Worm (Caenorhabditis elegans): ENCODE results near the gene R13H4.7.
A peak's percentile ranks its signal among the peaks of the same experiment; 100 is the strongest.
"Not testable (repeated sequence)": the region's sequence is repeated elsewhere in the genome, so short reads cannot be mapped to it uniquely, and the experiment has no call there.

R13H4.7 gene

DNA sequence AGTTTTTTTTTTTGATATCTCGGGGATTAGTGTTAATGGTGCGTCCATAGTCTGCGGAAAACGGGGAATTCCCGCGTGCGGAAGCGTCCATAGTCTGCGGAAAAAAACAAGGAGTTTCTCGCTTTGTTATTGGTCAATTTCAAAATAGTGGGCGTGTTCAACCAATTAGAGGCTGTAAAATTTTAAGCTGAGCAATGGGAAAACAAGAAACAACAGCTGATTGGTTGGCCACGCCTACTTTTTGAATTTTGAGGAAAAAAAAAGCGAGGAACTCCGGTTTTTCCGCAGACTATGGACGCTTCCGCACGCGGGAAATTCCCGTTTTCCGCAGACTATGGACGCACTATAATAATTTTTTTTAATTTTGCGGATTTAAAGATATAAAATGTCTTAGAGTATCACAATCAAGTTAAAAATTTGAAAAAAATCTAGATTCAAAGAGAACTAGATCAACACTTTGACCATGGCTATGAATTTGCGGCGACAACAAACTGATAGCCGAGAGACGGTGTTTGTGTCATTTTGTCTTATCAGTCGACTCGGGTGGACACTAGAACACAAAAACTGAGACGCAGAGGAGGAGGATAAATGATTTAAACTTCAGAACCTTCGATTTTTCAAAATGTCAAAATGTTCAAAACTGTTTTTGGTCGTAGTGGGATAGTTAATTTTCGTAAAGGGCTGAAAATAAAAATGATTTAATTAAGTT lies 44.8 kb downstream of the R13H4.7 start:
- TF ChIP-seq nfyb-1 (GFP tag; IDR thresholded peaks at IDR 0.05) (peak; percentile 72), K11D2.4 (GFP tag; IDR thresholded peaks at IDR 0.05) (0 out of 2 replicates have a peak, but pooled peaks have one; percentile 28), ama-1 (optimal IDR thresholded peaks at IDR 0.05) (peak; percentile 45)
- not testable (repeated sequence) for TF ChIP-seq ama-1 (GFP tag; optimal IDR thresholded peaks at IDR 0.05)

- TF ChIP-seq lin-26 (GFP tag; IDR thresholded peaks at IDR 0.05) (0 out of 2 replicates have a peak, but pooled peaks have one; percentile 34), attf-3 (GFP tag; conservative IDR thresholded peaks at IDR 0.05) (no peak), snpc-4 (GFP tag; optimal IDR thresholded peaks at IDR 0.05) (no peak), snpc-4 (tag; optimal IDR thresholded peaks at IDR 0.05) (peak in 2 of 4 experiments; percentile 2 to 28), F23B12.7 (tag; optimal IDR thresholded peaks at IDR 0.05; ENCODE audit: insufficient read depth) (peak; percentile 24), dox-1 (GFP tag; IDR thresholded peaks at IDR 0.05) (no peak), ets-4 (GFP tag; optimal IDR thresholded peaks at IDR 0.05) (peak; percentile 8), ama-1 (optimal IDR thresholded peaks at IDR 0.05) (peak; percentile 7), ama-1 (GFP tag; optimal IDR thresholded peaks at IDR 0.05) (no peak), hsf-1 (GFP tag; IDR thresholded peaks at IDR 0.05) (0 out of 2 replicates have a peak, but pooled peaks have one; percentile 4), pha-4 (tag; optimal IDR thresholded peaks at IDR 0.05) (peak; percentile 55), lag-1 (GFP tag; IDR thresholded peaks at IDR 0.05) (no peak), ztf-28 (GFP tag; IDR thresholded peaks at IDR 0.05) (no peak), attf-5 (GFP tag; optimal IDR thresholded peaks at IDR 0.05) (peak; percentile 42), nhr-80 (tag; optimal IDR thresholded peaks at IDR 0.05) (peak; percentile 32), lin-40 (tag; optimal IDR thresholded peaks at IDR 0.05) (peak; percentile 23), mcd-1 (GFP tag; IDR thresholded peaks at IDR 0.05) (no peak), tbp1 (GFP tag; optimal IDR thresholded peaks at IDR 0.05) (peak; percentile 16), somi-1 (GFP tag; optimal IDR thresholded peaks at IDR 0.05) (peak; percentile 6), ceh-40 (GFP tag; IDR thresholded peaks at IDR 0.05) (no peak), cebp-1 (GFP tag; IDR thresholded peaks at IDR 0.05) (no peak), cebp-1 (tag; optimal IDR thresholded peaks at IDR 0.05) (peak; percentile 2), attf-6 (GFP tag; IDR thresholded peaks at IDR 0.05) (no peak)
Measured at ce11 chrV:11822461-11822939, 45.5 kb downstream of the R13H4.7 start, which contains the start of gene pyc-1. pyc-1 (minus strand) TSS chrV:11822529.

DNA sequence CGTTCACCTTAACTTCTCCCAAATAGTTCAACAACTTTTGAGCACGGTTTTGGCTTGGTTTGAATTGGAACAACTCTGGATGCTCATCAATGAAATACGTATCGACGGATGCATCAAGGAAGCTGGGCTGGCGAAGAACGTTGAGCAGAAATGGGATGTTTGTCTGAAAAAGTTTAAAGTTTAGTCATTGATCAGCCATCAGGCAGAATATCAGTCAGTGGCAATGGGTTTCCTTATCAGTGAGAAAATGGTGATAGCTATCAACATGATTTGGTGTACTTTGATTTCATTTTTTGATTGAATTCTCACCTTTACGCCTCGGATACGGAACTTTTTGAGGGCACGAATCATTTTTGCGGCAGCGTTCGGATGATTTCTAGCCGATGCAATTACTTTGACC lies 47.5 kb downstream of the R13H4.7 start:
- TF ChIP-seq akir-1 (GFP tag; optimal IDR thresholded peaks at IDR 0.05): no peak
- no peak for TF ChIP-seq rcor-1 (GFP tag; IDR thresholded peaks at IDR 0.05)
- no peak for TF ChIP-seq pha-4 (tag; optimal IDR thresholded peaks at IDR 0.05)
- TF ChIP-seq die-1 (tag; optimal IDR thresholded peaks at IDR 0.05): no peak
- TF ChIP-seq cebp-1 (GFP tag; IDR thresholded peaks at IDR 0.05): no peak
- no peak for TF ChIP-seq cebp-1 (tag; optimal IDR thresholded peaks at IDR 0.05)
- TF ChIP-seq sea-2 (GFP tag; IDR thresholded peaks at IDR 0.05): no peak
- TF ChIP-seq Y53G8AR.9 (GFP tag; conservative IDR thresholded peaks at IDR 0.05): 0 out of 2 replicates have a peak, but pooled peaks have one; percentile 39
- TF ChIP-seq ztf-26 (tag; optimal IDR thresholded peaks at IDR 0.05): no peak
- no peak for TF ChIP-seq attf-6 (GFP tag; IDR thresholded peaks at IDR 0.05)
- no peak for TF ChIP-seq lin-54 (GFP tag; optimal IDR thresholded peaks at IDR 0.05)
- TF ChIP-seq nhr-80 (tag; optimal IDR thresholded peaks at IDR 0.05): peak; percentile 51

DNA sequence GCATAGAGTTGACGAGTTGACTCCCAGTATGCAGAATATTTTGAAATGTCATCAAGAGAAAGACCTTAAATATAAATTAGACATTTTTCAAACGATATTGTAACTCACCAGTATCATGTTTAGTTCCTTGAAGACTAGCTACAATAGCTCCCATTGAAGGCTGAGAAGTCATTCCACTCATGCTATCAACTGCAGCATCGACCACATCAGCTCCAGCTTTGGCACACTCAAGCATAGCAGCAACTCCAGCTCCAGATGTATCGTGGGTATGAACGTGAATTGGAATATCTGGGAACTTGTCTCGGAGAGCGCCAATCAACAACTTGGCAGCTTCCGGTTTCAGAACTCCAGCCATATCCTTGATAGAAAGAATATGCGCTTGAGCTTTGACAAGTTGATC lies 48.6 kb downstream of the R13H4.7 start:
- TF ChIP-seq ztf-22 (GFP tag; optimal IDR thresholded peaks at IDR 0.05): no peak
- no peak for TF ChIP-seq ceh-100 (GFP tag; IDR thresholded peaks at IDR 0.05)
- TF ChIP-seq B0035.1 (tag; optimal IDR thresholded peaks at IDR 0.05): no peak
- no peak for TF ChIP-seq lin-54 (GFP tag; optimal IDR thresholded peaks at IDR 0.05)
- TF ChIP-seq pbrm-1 (GFP tag; IDR thresholded peaks at IDR 0.05): no peak
- TF ChIP-seq C06A6.2 (GFP tag; conservative IDR thresholded peaks at IDR 0.05): no peak
- no peak for TF ChIP-seq nhr-179 (tag; optimal IDR thresholded peaks at IDR 0.05)
- TF ChIP-seq unc-130 (GFP tag; optimal IDR thresholded peaks at IDR 0.05): no peak
- TF ChIP-seq K11D2.4 (GFP tag; IDR thresholded peaks at IDR 0.05): no peak
- TF ChIP-seq nhr-120 (GFP tag; IDR thresholded peaks at IDR 0.05): 0 out of 2 replicates have a peak, but pooled peaks have one; percentile 12
- TF ChIP-seq madf-3 (GFP tag; IDR thresholded peaks at IDR 0.05): 0 out of 2 replicates have a peak, but pooled peaks have one; percentile 54
- TF ChIP-seq ama-1 (optimal IDR thresholded peaks at IDR 0.05): no peak
- no peak for TF ChIP-seq ama-1 (GFP tag; optimal IDR thresholded peaks at IDR 0.05)
- TF ChIP-seq lag-1 (GFP tag; IDR thresholded peaks at IDR 0.05): no peak
- TF ChIP-seq dpff-1 (tag; optimal IDR thresholded peaks at IDR 0.05): no peak
- no peak for TF ChIP-seq F57C9.4 (tag; optimal IDR thresholded peaks at IDR 0.05)
- no peak for TF ChIP-seq cebp-1 (GFP tag; IDR thresholded peaks at IDR 0.05)
- TF ChIP-seq cebp-1 (tag; optimal IDR thresholded peaks at IDR 0.05): no peak

Measured in whole organism, young adult.